Fruit fly (Drosophila melanogaster) Kc167 (cell line): ENCODE measurements around the gene CG31269.

Experiments used
- insv ChIP-seq: fragments of >200 bp; optimal IDR thresholded peaks from 3 replicates; lab custom pipeline; 2018; ENCODE audit warnings: missing external identifiers
- psq ChIP-seq: fragments of >200 bp; optimal IDR thresholded peaks from 2 replicates; lab custom pipeline; 2017; ENCODE audit warnings: missing external identifiers

DNA sequence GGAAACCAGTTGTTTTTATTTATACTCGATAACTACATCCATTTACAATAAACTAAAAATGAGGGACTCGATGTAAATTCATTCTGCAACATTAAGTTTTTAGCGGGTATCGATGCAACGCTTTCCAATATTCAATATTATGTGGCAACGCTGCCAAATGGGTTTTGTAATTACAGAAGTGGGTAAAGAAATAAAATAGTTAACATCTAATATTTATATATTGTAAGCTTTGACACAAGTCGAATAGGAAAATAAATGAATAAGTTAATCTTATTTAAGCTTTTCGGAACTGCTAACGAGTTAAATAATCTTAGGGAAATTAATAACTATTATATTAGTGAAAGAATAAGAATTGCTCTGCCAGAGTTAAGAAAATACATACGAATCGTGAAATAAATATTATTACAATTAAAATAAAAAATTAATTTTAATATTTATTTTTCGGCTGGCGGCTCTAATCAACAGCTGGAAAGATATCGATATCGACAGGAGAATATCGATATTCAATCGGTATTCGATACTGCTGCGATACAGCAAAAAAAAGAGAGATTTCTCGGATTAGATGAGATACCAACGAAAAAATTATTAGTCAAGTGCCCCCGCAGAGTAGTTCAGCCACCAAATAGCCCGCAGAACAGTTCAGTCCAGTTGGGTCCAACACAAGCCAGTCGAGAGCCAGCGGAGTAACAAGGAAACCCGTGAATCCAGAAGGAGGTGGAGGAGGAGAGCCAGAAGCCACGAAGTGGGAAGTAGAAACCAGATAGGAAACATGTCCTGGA, 41.7 kb upstream of the CG31269 start, which contains the start of gene GckIII:
- no peak for TF ChIP-seq psq (lab: Kevin White, UChicago)
- no peak for TF ChIP-seq insv (lab: Kevin White, UChicago)
